Fruit fly (Drosophila melanogaster) whole organism, embryonic: ENCODE results near the gene CG8814.

Experiments used
- Abd-B ChIP-seq: fragments of 200-800 bp; sonication (Bioruptor generic); optimal IDR thresholded peaks from 2 replicates; lab custom pipeline; 2018; ENCODE audit warnings: missing biosample characterization, mild to moderate bottlenecking, missing genetic modification characterization, moderate library complexity
- CG10209 ChIP-seq: fragments of 200-800 bp; sonication (Bioruptor generic); optimal IDR thresholded peaks from 3 replicates; lab custom pipeline; 2017; ENCODE audit warnings: missing biosample characterization, mild to moderate bottlenecking, missing genetic modification characterization, missing genetic modification reagents
- CG10462 ChIP-seq: fragments of 200-800 bp; sonication (Bioruptor generic); optimal IDR thresholded peaks from 2 replicates; lab custom pipeline; 2016; ENCODE audit warnings: missing biosample characterization, missing genetic modification characterization
- CG10979 ChIP-seq: fragments of 200-800 bp; sonication (Bioruptor generic); optimal IDR thresholded peaks from 2 replicates; lab custom pipeline; 2018; ENCODE audit warnings: missing biosample characterization, mild to moderate bottlenecking, missing genetic modification characterization, moderate library complexity
- CG11247 ChIP-seq: fragments of 200-800 bp; sonication (Bioruptor generic); IDR thresholded peaks from 2 replicates; pipeline ENCODE4 v1.3.6; 2022; ENCODE audit warnings: missing biosample characterization, missing genetic modification characterization
- CG11695 ChIP-seq: fragments of 200-800 bp; sonication (Bioruptor generic); IDR thresholded peaks from 3 replicates; pipeline ENCODE4 v1.3.6; 2022; ENCODE audit warnings: missing biosample characterization, missing genetic modification characterization
- CG11696 ChIP-seq: fragments of 200-800 bp; sonication (Bioruptor generic); IDR thresholded peaks from 2 replicates; pipeline ENCODE4 v1.3.6; 2022; ENCODE audit warnings: missing biosample characterization, missing genetic modification characterization
- CG1233 ChIP-seq: fragments of 200-800 bp; sonication (Bioruptor generic); optimal IDR thresholded peaks from 4 replicates; lab custom pipeline; 2018; ENCODE audit warnings: missing biosample characterization, mild to moderate bottlenecking, missing genetic modification characterization
- CG15479 ChIP-seq: fragments of 200-800 bp; sonication (Bioruptor generic); optimal IDR thresholded peaks from 3 replicates; lab custom pipeline; 2019; ENCODE audit warnings: missing biosample characterization, mild to moderate bottlenecking, missing genetic modification characterization, moderate library complexity
- CG1602 ChIP-seq: fragments of 200-800 bp; sonication (Bioruptor generic); optimal IDR thresholded peaks from 3 replicates; lab custom pipeline; 2016; ENCODE audit warnings: missing biosample characterization, missing genetic modification characterization
- CG1603 ChIP-seq: fragments of 200-800 bp; sonication (Bioruptor generic); optimal IDR thresholded peaks from 2 replicates; lab custom pipeline; 2019; ENCODE audit warnings: missing biosample characterization, mild to moderate bottlenecking, missing genetic modification characterization, moderate library complexity
- CG17802 ChIP-seq: fragments of 200-800 bp; sonication (Bioruptor generic); optimal IDR thresholded peaks from 2 replicates; lab custom pipeline; 2018; ENCODE audit warnings: missing biosample characterization, mild to moderate bottlenecking, missing genetic modification characterization, moderate library complexity
- CG17912 ChIP-seq: fragments of 200-800 bp; sonication (Bioruptor generic); optimal IDR thresholded peaks from 2 replicates; lab custom pipeline; 2018; ENCODE audit warnings: missing biosample characterization, mild to moderate bottlenecking, missing genetic modification characterization
- CG18599 ChIP-seq: fragments of 200-800 bp; sonication (Bioruptor generic); optimal IDR thresholded peaks from 3 replicates; lab custom pipeline; 2017; ENCODE audit warnings: missing biosample characterization, missing genetic modification characterization, mild to moderate bottlenecking, moderate library complexity, missing genetic modification reagents
- CG2199 ChIP-seq: fragments of 200-800 bp; sonication (Bioruptor generic); IDR thresholded peaks from 3 replicates; pipeline ENCODE4 v1.3.6; 2022; ENCODE audit warnings: missing biosample characterization, missing genetic modification characterization
- CG2875 ChIP-seq: fragments of 200-800 bp; sonication (Bioruptor generic); optimal IDR thresholded peaks from 2 replicates; lab custom pipeline; 2017; ENCODE audit warnings: missing biosample characterization, mild to moderate bottlenecking, missing genetic modification characterization, missing genetic modification reagents
- CG3995 ChIP-seq: fragments of 200-800 bp; sonication (Bioruptor generic); optimal IDR thresholded peaks from 3 replicates; lab custom pipeline; 2016; ENCODE audit warnings: missing biosample characterization, missing genetic modification characterization
- CG4360 ChIP-seq: fragments of 200-800 bp; sonication (Bioruptor generic); IDR thresholded peaks from 2 replicates; pipeline ENCODE4 v1.3.6; 2022; ENCODE audit warnings: missing biosample characterization, missing genetic modification characterization
- CG4730 ChIP-seq: fragments of 200-800 bp; sonication (Bioruptor generic); IDR thresholded peaks from 2 replicates; pipeline ENCODE4 v1.3.6; 2022; ENCODE audit warnings: missing biosample characterization, missing genetic modification characterization
- CG4854 ChIP-seq: fragments of 200-800 bp; sonication (Bioruptor generic); optimal IDR thresholded peaks from 2 replicates; lab custom pipeline; 2016; ENCODE audit warnings: missing biosample characterization, missing genetic modification characterization, inconsistent platforms
- CG5953 ChIP-seq: fragments of 200-800 bp; sonication (Bioruptor generic); IDR thresholded peaks from 2 replicates; pipeline ENCODE4 v1.3.6; 2022; ENCODE audit warnings: missing biosample characterization, missing genetic modification characterization
- CG9876 ChIP-seq: fragments of 200-800 bp; sonication (Bioruptor generic); optimal IDR thresholded peaks from 2 replicates; lab custom pipeline; 2016; ENCODE audit warnings: missing biosample characterization, missing genetic modification characterization
- Dfd ChIP-seq, 2 experiments: fragments of >200 bp; optimal IDR thresholded peaks; 2 replicates each; lab custom pipeline; 2017; ENCODE audit warnings: missing biosample characterization in 2 of 2, missing genetic modification characterization in 2 of 2
- Ets65A ChIP-seq: fragments of 200-800 bp; sonication (Bioruptor generic); peaks from one replicate; lab custom pipeline; 2016; ENCODE audit warnings: missing biosample characterization, missing genetic modification characterization
- Fer1 ChIP-seq: fragments of 200-800 bp; sonication (Bioruptor generic); optimal IDR thresholded peaks from 2 replicates; lab custom pipeline; 2017; ENCODE audit warnings: missing biosample characterization, mild to moderate bottlenecking, missing genetic modification characterization
- HHEX ChIP-seq: fragments of 200-800 bp; sonication (Bioruptor generic); optimal IDR thresholded peaks from 3 replicates; lab custom pipeline; 2017; ENCODE audit warnings: missing biosample characterization, mild to moderate bottlenecking, missing genetic modification characterization, missing genetic modification reagents
- Lhr ChIP-seq: fragments of 200-800 bp; sonication (Bioruptor generic); optimal IDR thresholded peaks from 3 replicates; lab custom pipeline; 2017; ENCODE audit warnings: mild to moderate bottlenecking, missing biosample characterization, missing genetic modification reagents, missing genetic modification characterization
- Mad ChIP-seq: fragments of 200-800 bp; sonication (Bioruptor generic); optimal IDR thresholded peaks from 2 replicates; lab custom pipeline; 2016; ENCODE audit warnings: missing biosample characterization, missing genetic modification characterization
- Nf-YA ChIP-seq: fragments of 200-800 bp; sonication (Bioruptor generic); IDR thresholded peaks from 2 replicates; pipeline ENCODE4 v1.3.6; 2022; ENCODE audit warnings: missing biosample characterization, missing genetic modification characterization
- Opbp ChIP-seq: fragments of 200-800 bp; sonication (Bioruptor generic); IDR thresholded peaks from 3 replicates; pipeline ENCODE4 v1.3.6; 2022; ENCODE audit warnings: missing biosample characterization, missing genetic modification characterization; ENCODE audit not compliant: partially characterized antibody
- Sin3A ChIP-seq: fragments of >200 bp; optimal IDR thresholded peaks from 2 replicates; lab custom pipeline; 2018
- Spps ChIP-seq: fragments of 200-800 bp; sonication (Bioruptor generic); optimal IDR thresholded peaks from 2 replicates; lab custom pipeline; 2018; ENCODE audit warnings: missing biosample characterization, mild to moderate bottlenecking, missing genetic modification characterization
- Stat92E ChIP-seq, 3 experiments: fragments of >200 bp in 2 of 3; fragments of 200-800 bp in 1 of 3; sonication (Bioruptor generic) in 1 of 3; optimal IDR thresholded peaks; 2 replicates each; lab custom pipeline; 2017 to 2019; ENCODE audit warnings: missing biosample characterization in 3 of 3, missing genetic modification characterization in 3 of 3, mild to moderate bottlenecking in 1 of 3, moderate library complexity in 1 of 3
- TFAM ChIP-seq: fragments of 200-800 bp; sonication (Bioruptor generic); optimal IDR thresholded peaks from 2 replicates; lab custom pipeline; 2017; ENCODE audit warnings: missing biosample characterization, missing genetic modification characterization, inconsistent platforms
- ab ChIP-seq: fragments of 200-800 bp; sonication (Bioruptor generic); optimal IDR thresholded peaks from 2 replicates; lab custom pipeline; 2016; ENCODE audit warnings: missing biosample characterization, missing genetic modification characterization
- ap ChIP-seq: fragments of 200-800 bp; sonication (Bioruptor generic); IDR thresholded peaks from 2 replicates; pipeline ENCODE4 v1.3.6; 2022; ENCODE audit warnings: missing biosample characterization, missing genetic modification characterization
- ase ChIP-seq: fragments of 200-800 bp; sonication (Bioruptor generic); IDR thresholded peaks from 3 replicates; pipeline ENCODE4 v1.3.6; 2022; ENCODE audit warnings: missing biosample characterization, missing genetic modification characterization
- crol ChIP-seq: fragments of 200-800 bp; sonication (Bioruptor generic); IDR thresholded peaks from 2 replicates; pipeline ENCODE4 v1.3.6; 2022; ENCODE audit warnings: missing biosample characterization, missing genetic modification characterization
- exex ChIP-seq: fragments of 200-800 bp; sonication (Bioruptor generic); optimal IDR thresholded peaks from 4 replicates; lab custom pipeline; 2018; ENCODE audit warnings: missing biosample characterization, mild to moderate bottlenecking, missing genetic modification characterization, moderate library complexity
- gcm ChIP-seq: fragments of 200-800 bp; sonication (Bioruptor generic); optimal IDR thresholded peaks from 2 replicates; lab custom pipeline; 2019; ENCODE audit warnings: missing biosample characterization, mild to moderate bottlenecking, missing genetic modification characterization, moderate library complexity
- nau ChIP-seq: fragments of 200-800 bp; sonication (Bioruptor generic); optimal IDR thresholded peaks from 3 replicates; lab custom pipeline; 2017; ENCODE audit warnings: missing biosample characterization, mild to moderate bottlenecking, missing genetic modification characterization, missing genetic modification reagents
- onecut ChIP-seq: fragments of 200-800 bp; sonication (Bioruptor generic); IDR thresholded peaks from 2 replicates; pipeline ENCODE4 v1.3.6; 2022; ENCODE audit warnings: missing biosample characterization, missing genetic modification characterization
- pho ChIP-seq: fragments of 200-800 bp; sonication (Bioruptor generic); optimal IDR thresholded peaks from 2 replicates; lab custom pipeline; 2016; ENCODE audit warnings: missing biosample characterization, missing genetic modification characterization
- pita ChIP-seq: fragments of 200-800 bp; sonication (Bioruptor generic); optimal IDR thresholded peaks from 2 replicates; lab custom pipeline; 2017; ENCODE audit warnings: missing biosample characterization, mild to moderate bottlenecking, missing genetic modification characterization
- psq ChIP-seq: fragments of 200-800 bp; sonication (Bioruptor generic); optimal IDR thresholded peaks from 2 replicates; lab custom pipeline; 2017; ENCODE audit warnings: missing biosample characterization, missing genetic modification characterization
- schlank ChIP-seq: fragments of 200-800 bp; sonication (Bioruptor generic); optimal IDR thresholded peaks from 2 replicates; lab custom pipeline; 2018; ENCODE audit warnings: missing biosample characterization, mild to moderate bottlenecking, missing genetic modification characterization
- sens ChIP-seq: fragments of 200-800 bp; sonication (Bioruptor generic); peaks from one replicate; lab custom pipeline; 2016; ENCODE audit warnings: missing biosample characterization, missing genetic modification characterization
- sim ChIP-seq: fragments of 200-800 bp; sonication (Bioruptor generic); IDR thresholded peaks from 2 replicates; pipeline ENCODE4 v1.3.6; 2022; ENCODE audit warnings: missing biosample characterization, missing genetic modification characterization
- slbo ChIP-seq: fragments of 200-800 bp; sonication (Bioruptor generic); IDR thresholded peaks from 2 replicates; pipeline ENCODE4 v1.3.6; 2022; ENCODE audit warnings: missing biosample characterization, missing genetic modification characterization
- tll ChIP-seq, 2 experiments: fragments of 200-800 bp in 1 of 2; fragments of >200 bp in 1 of 2; sonication (Bioruptor generic) in 1 of 2; optimal IDR thresholded peaks; 2 replicates each; lab custom pipeline; 2017 to 2019; ENCODE audit warnings: missing biosample characterization in 2 of 2, missing genetic modification characterization in 2 of 2, mild to moderate bottlenecking in 1 of 2, moderate library complexity in 1 of 2
- unc-4 ChIP-seq: fragments of 200-800 bp; sonication (Bioruptor generic); IDR thresholded peaks from 2 replicates; pipeline ENCODE4 v1.3.6; 2022; ENCODE audit warnings: missing biosample characterization, missing genetic modification characterization; ENCODE audit not compliant: partially characterized antibody

CG8814 gene

dm6 chr2L:2878188-2878587 lies 3.5 kb downstream of the CG8814 start, which contains the start of the genes Prx6a and Sbat (continued):
- TF ChIP-seq Abd-B (GFP tag; lab: Kevin White, UChicago) (peak; percentile 79), Nf-YA (GFP tag; lab: Robert Waterston, UW) (no peak), ab (GFP tag; lab: Kevin White, UChicago) (no peak), CG11695 (GFP tag; lab: Robert Waterston, UW) (no peak), CG11247 (no peak), Ets65A (GFP tag; lab: Kevin White, UChicago) (peak; percentile 96), Lhr (GFP tag; lab: Kevin White, UChicago) (peak; percentile 55), CG3995 (GFP tag; lab: Kevin White, UChicago) (peak; percentile 34), onecut (GFP tag; lab: Robert Waterston, UW) (peak; percentile 21; the same call in 1 of the 2 replicates), TFAM (GFP tag; lab: Kevin White, UChicago) (no peak), CG10979 (tag; lab: Kevin White, UChicago) (peak; percentile 65), Mad (GFP tag; lab: Kevin White, UChicago) (peak; percentile 46), CG4360 (GFP tag; lab: Robert Waterston, UW) (no peak), pita (no peak), unc-4 (GFP tag; lab: Robert Waterston, UW) (peak; percentile 52), CG5953 (GFP tag; lab: Robert Waterston, UW) (no peak), CG15479 (GFP tag; lab: Kevin White, UChicago) (no peak), CG9876 (GFP tag; lab: Kevin White, UChicago) (peak; percentile 63), Spps (tag; lab: Kevin White, UChicago) (peak; percentile 38), CG11696 (GFP tag; lab: Robert Waterston, UW) (no peak), gcm (GFP tag; lab: Kevin White, UChicago) (peak; percentile 24), tll (GFP tag; optimal IDR thresholded peaks at IDR 0.05; lab: Kevin White, UChicago) (peak in 1 of 2 experiments; percentile 64), Stat92E (GFP tag; optimal IDR thresholded peaks at IDR 0.05; lab: Kevin White, UChicago) (peak in 1 of 3 experiments; percentile 35), ap (GFP tag; lab: Robert Waterston, UW) (no peak), schlank (tag; lab: Kevin White, UChicago) (peak; percentile 65), CG1602 (GFP tag; lab: Kevin White, UChicago) (peak; percentile 47), Opbp (GFP tag; lab: Robert Waterston, UW) (no peak), CG2875 (GFP tag; lab: Kevin White, UChicago) (no peak), slbo (GFP tag; lab: Robert Waterston, UW) (peak; percentile 79), nau (peak; percentile 4), Fer1 (GFP tag; lab: Kevin White, UChicago) (peak; percentile 81), HHEX (GFP tag; lab: Kevin White, UChicago) (peak; percentile 67), sim (GFP tag; lab: Robert Waterston, UW) (no peak), CG10462 (GFP tag; lab: Kevin White, UChicago) (peak; percentile 7), ase (GFP tag; lab: Robert Waterston, UW) (peak; percentile 52; the same call in 1 of the 3 replicates), exex (tag; lab: Kevin White, UChicago) (peak; percentile 55), CG17912 (GFP tag; lab: Kevin White, UChicago) (no peak), CG10209 (peak; percentile 59), Sin3A (lab: Kevin White, UChicago) (peak; percentile 92), psq (GFP tag; lab: Kevin White, UChicago) (no peak), sens (GFP tag; lab: Kevin White, UChicago) (peak; percentile 95), CG4854 (GFP tag; lab: Kevin White, UChicago) (peak; percentile 42), CG1603 (tag; lab: Kevin White, UChicago) (peak; percentile 68), Dfd (GFP tag; optimal IDR thresholded peaks at IDR 0.05; lab: Kevin White, UChicago) (no peak), CG1233 (GFP tag; lab: Kevin White, UChicago) (peak; percentile 72), CG2199 (GFP tag; lab: Robert Waterston, UW) (no peak), pho (GFP tag; lab: Kevin White, UChicago) (peak; percentile 70), crol (GFP tag; lab: Robert Waterston, UW) (no peak), CG4730 (GFP tag; lab: Robert Waterston, UW) (0 out of 2 replicates have a peak, but pooled peaks have one; percentile 28), CG18599 (GFP tag; lab: Kevin White, UChicago) (peak; percentile 81), CG17802 (tag; lab: Kevin White, UChicago) (peak; percentile 5)
